Fruit fly (Drosophila melanogaster): ENCODE results near the gene CG3308.

CG3308 gene

dm6 chr3R:21268873-21269272 is 4.7 kb downstream of the CG3308 start, which contains the start of gene Rab1 (continued):
- TF ChIP-seq Met (GFP tag; optimal IDR thresholded peaks at IDR 0.05) = no peak
- no peak for TF ChIP-seq salr (GFP tag; optimal IDR thresholded peaks at IDR 0.05)
- TF ChIP-seq CG6276 (GFP tag; optimal IDR thresholded peaks at IDR 0.05) = no peak
- TF ChIP-seq Lpt (GFP tag; optimal IDR thresholded peaks at IDR 0.05) = no peak
- TF ChIP-seq ss (GFP tag; optimal IDR thresholded peaks at IDR 0.05) = peak in 1 of 2 experiments; percentile 43
- peak; percentile 44 for TF ChIP-seq topi (GFP tag; optimal IDR thresholded peaks at IDR 0.05)
- TF ChIP-seq CG34406 (GFP tag; optimal IDR thresholded peaks at IDR 0.05) = peak; percentile 39
- TF ChIP-seq fd59A (GFP tag; optimal IDR thresholded peaks at IDR 0.05) = no peak
- TF ChIP-seq CG8632 (GFP tag; optimal IDR thresholded peaks at IDR 0.05) = no peak
- TF ChIP-seq net (GFP tag; optimal IDR thresholded peaks at IDR 0.05) = peak; percentile 26
- TF ChIP-seq vri (GFP tag; optimal IDR thresholded peaks at IDR 0.05) = peak; percentile 63

dm6 chr3R:21267972-21268512 is 5.6 kb downstream of the CG3308 start:
- TF ChIP-seq lz (GFP tag; optimal IDR thresholded peaks at IDR 0.05) (no peak), ss (GFP tag; optimal IDR thresholded peaks at IDR 0.05) (peak in 1 of 2 experiments; percentile 44), CG6808 (GFP tag; optimal IDR thresholded peaks at IDR 0.05) (peak; percentile 22)

- TF ChIP-seq CG6163 (GFP tag; IDR thresholded peaks at IDR 0.05) (0 out of 3 replicates have a peak, but pooled peaks have one; percentile 19), CG11294 (GFP tag; IDR thresholded peaks at IDR 0.05) (0 out of 2 replicates have a peak, but pooled peaks have one; percentile 12), CG1621 (tag; optimal IDR thresholded peaks at IDR 0.05) (peak; percentile 49), topi (GFP tag; optimal IDR thresholded peaks at IDR 0.05) (peak; percentile 6), lz (GFP tag; optimal IDR thresholded peaks at IDR 0.05) (no peak), CG16779 (tag; optimal IDR thresholded peaks at IDR 0.05) (no peak), CG8319 (GFP tag; optimal IDR thresholded peaks at IDR 0.05) (no peak), acj6 (GFP tag; optimal IDR thresholded peaks at IDR 0.05) (no peak), Lpt (GFP tag; optimal IDR thresholded peaks at IDR 0.05) (no peak), net (GFP tag; optimal IDR thresholded peaks at IDR 0.05) (peak; percentile 33), fkh (GFP tag; optimal IDR thresholded peaks at IDR 0.05) (peak; percentile 60), CG7368 (GFP tag; optimal IDR thresholded peaks at IDR 0.05) (no peak), CG15336 (GFP tag; IDR thresholded peaks at IDR 0.05) (peak; percentile 27; the same call in 1 of the 2 replicates), achi (GFP tag; optimal IDR thresholded peaks at IDR 0.05) (peak; percentile 38), CG8632 (GFP tag; optimal IDR thresholded peaks at IDR 0.05) (peak; percentile 2), salr (GFP tag; optimal IDR thresholded peaks at IDR 0.05) (no peak), CG6854 (GFP tag; optimal IDR thresholded peaks at IDR 0.05) (no peak), CG6792 (GFP tag; optimal IDR thresholded peaks at IDR 0.05) (no peak), CG3919 (GFP tag; optimal IDR thresholded peaks at IDR 0.05) (peak; percentile 35), pdm3 (GFP tag; optimal IDR thresholded peaks at IDR 0.05) (no peak), Eip93F (GFP tag; optimal IDR thresholded peaks at IDR 0.05) (no peak), fd85E (GFP tag; optimal IDR thresholded peaks at IDR 0.05) (no peak), Sox102F (GFP tag; optimal IDR thresholded peaks at IDR 0.05) (no peak), CG34406 (GFP tag; optimal IDR thresholded peaks at IDR 0.05) (peak; percentile 33), Eip78C (GFP tag) (peak; percentile 70), OdsH (GFP tag; optimal IDR thresholded peaks at IDR 0.05) (peak; percentile 25), CG8119 (GFP tag; IDR thresholded peaks at IDR 0.05) (no peak), eg (GFP tag; IDR thresholded peaks at IDR 0.05) (peak; percentile 56; the same call in 2 of the 3 replicates), Sox14 (GFP tag; optimal IDR thresholded peaks at IDR 0.05) (no peak)
These were observed 10.4 kb downstream of the CG3308 start for dm6 chr3R:21263177-21263576.

dm6 chr3R:21260795-21261194 is 12.8 kb downstream of the CG3308 start:
- TF ChIP-seq svp (GFP tag) (no peak), CG11762 (GFP tag; optimal IDR thresholded peaks at IDR 0.05; ENCODE audit: insufficient read depth) (no peak), Gug (GFP tag; IDR thresholded peaks at IDR 0.05) (no peak), Met (GFP tag; optimal IDR thresholded peaks at IDR 0.05) (no peak), fd85E (GFP tag; optimal IDR thresholded peaks at IDR 0.05) (no peak), CG6163 (GFP tag; IDR thresholded peaks at IDR 0.05) (no peak), Sox14 (GFP tag; optimal IDR thresholded peaks at IDR 0.05) (no peak), CG1621 (tag; optimal IDR thresholded peaks at IDR 0.05) (no peak), salr (GFP tag; optimal IDR thresholded peaks at IDR 0.05) (no peak), dsx (GFP tag; optimal IDR thresholded peaks at IDR 0.05; ENCODE audit: poor library complexity, severe bottlenecking) (no peak), CG11902 (GFP tag; optimal IDR thresholded peaks at IDR 0.05) (no peak), Blimp-1 (GFP tag; optimal IDR thresholded peaks at IDR 0.05) (no peak), esn (GFP tag; optimal IDR thresholded peaks at IDR 0.05) (no peak), CG3032 (tag; optimal IDR thresholded peaks at IDR 0.05) (no peak), CG6854 (GFP tag; optimal IDR thresholded peaks at IDR 0.05) (no peak)
